Worm (Caenorhabditis elegans) whole organism, midembryonic: Measurements from ENCODE around the gene glb-14.
"Not testable (repeated sequence)": the region's sequence is repeated elsewhere in the genome, so short reads cannot be mapped to it uniquely, and the experiment has no call there.

Experiments
- T22C8.4 ChIP-seq: fragments of 200-800 bp; sonication (Bioruptor generic); IDR thresholded peaks from 2 replicates; pipeline ENCODE4 v1.3.6; 2022; ENCODE audit warnings: missing genetic modification characterization, missing compliant biosample characterization
- cog-1 ChIP-seq: sonication (generic microtip); optimal IDR thresholded peaks from 2 replicates; lab custom pipeline; 2016; ENCODE audit warnings: missing genetic modification characterization, missing compliant biosample characterization
- flt-1 ChIP-seq: fragments of 200-800 bp; sonication (Bioruptor generic); IDR thresholded peaks from 2 replicates; pipeline ENCODE4 v1.3.6; 2022; ENCODE audit warnings: missing genetic modification characterization, missing compliant biosample characterization
- klf-2 ChIP-seq: fragments of 200-800 bp; sonication (Bioruptor generic); conservative IDR thresholded peaks from 2 replicates; pipeline ENCODE4 v1.3.6; 2022; ENCODE audit warnings: missing genetic modification reagents, missing genetic modification characterization, missing compliant biosample characterization
- med-1 ChIP-seq: sonication (generic microtip); optimal IDR thresholded peaks from 2 replicates; lab custom pipeline; 2017; ENCODE audit warnings: missing genetic modification characterization, mild to moderate bottlenecking, missing compliant biosample characterization, antibody characterized with exemption, missing genetic modification reagents; ENCODE audit not compliant: insufficient read depth
- ref-1 ChIP-seq: fragments of 200-800 bp; sonication (Bioruptor generic); conservative IDR thresholded peaks from 2 replicates; pipeline ENCODE4 v1.3.6; 2022; ENCODE audit warnings: missing genetic modification reagents, missing genetic modification characterization, missing compliant biosample characterization
- tab-1 ChIP-seq: fragments of 200-800 bp; sonication (Bioruptor generic); IDR thresholded peaks from 2 replicates; pipeline ENCODE4 v1.3.6; 2022; ENCODE audit warnings: missing genetic modification characterization, missing compliant biosample characterization
- ztf-23 ChIP-seq: fragments of 200-800 bp; sonication (Bioruptor generic); IDR thresholded peaks from 2 replicates; pipeline ENCODE4 v1.3.6; 2022; ENCODE audit warnings: missing genetic modification reagents, missing genetic modification characterization, missing compliant biosample characterization
- ztf-29 ChIP-seq: fragments of 200-800 bp; sonication (Bioruptor generic); IDR thresholded peaks from 2 replicates; pipeline ENCODE4 v1.3.6; 2022; ENCODE audit warnings: missing genetic modification reagents, missing genetic modification characterization, missing compliant biosample characterization

glb-14 gene

ce11 chrV:15544898-15545297, at the start of gene glb-14:
Gene glb-14, minus strand, starts transcription at chrV:15544994.
- no peak for TF ChIP-seq T22C8.4 (GFP tag; lab: Robert Waterston, UW)
- no peak for TF ChIP-seq ref-1 (GFP tag; lab: Robert Waterston, UW)
- no peak for TF ChIP-seq ztf-29 (GFP tag; lab: Robert Waterston, UW)
- TF ChIP-seq cog-1 (tag; lab: Kevin White, UChicago): no peak
- no peak for TF ChIP-seq flt-1 (GFP tag; lab: Robert Waterston, UW)
- TF ChIP-seq klf-2 (GFP tag; lab: Robert Waterston, UW): no peak
- TF ChIP-seq med-1 (GFP tag; lab: Kevin White, UChicago): no peak
- TF ChIP-seq tab-1: no peak
- no peak for TF ChIP-seq ztf-23

- no peak for TF ChIP-seq cog-1 (tag; lab: Kevin White, UChicago)
- no peak for TF ChIP-seq ztf-29 (GFP tag; lab: Robert Waterston, UW)
- TF ChIP-seq T22C8.4 (GFP tag; lab: Robert Waterston, UW): no peak
- no peak for TF ChIP-seq ztf-23
- TF ChIP-seq ref-1 (GFP tag; lab: Robert Waterston, UW): no peak
These were observed 49.8 kb upstream of the glb-14 start, which contains the start of gene fbxa-139 for ce11 chrV:15594573-15594972. Gene fbxa-139, minus strand, starts transcription at chrV:15594673.

ce11 chrV:15590183-15590667, 45.4 kb upstream of the glb-14 start, which contains the start of gene F28F8.7:
Gene F28F8.7, minus strand, starts transcription at chrV:15590617.
- TF ChIP-seq T22C8.4 (GFP tag; lab: Robert Waterston, UW); tab-1; cog-1 (tag; lab: Kevin White, UChicago): not testable (repeated sequence)

ce11 chrV:15578386-15578785, 33.6 kb upstream of the glb-14 start, which contains the start of gene F28F8.9:
Gene F28F8.9, minus strand, starts transcription at chrV:15578673.
- TF ChIP-seq ztf-29 (GFP tag; lab: Robert Waterston, UW) (no peak), flt-1 (GFP tag; lab: Robert Waterston, UW) (no peak), med-1 (GFP tag; lab: Kevin White, UChicago) (no peak), cog-1 (tag; lab: Kevin White, UChicago) (no peak), ref-1 (GFP tag; lab: Robert Waterston, UW) (no peak)

- TF ChIP-seq cog-1 (tag; lab: Kevin White, UChicago) (no peak), ztf-29 (GFP tag; lab: Robert Waterston, UW) (no peak), flt-1 (GFP tag; lab: Robert Waterston, UW) (no peak), tab-1 (no peak), med-1 (GFP tag; lab: Kevin White, UChicago) (no peak), T22C8.4 (GFP tag; lab: Robert Waterston, UW) (no peak), ztf-23 (no peak), klf-2 (GFP tag; lab: Robert Waterston, UW) (no peak), ref-1 (GFP tag; lab: Robert Waterston, UW) (no peak)
These were observed 32.7 kb upstream of the glb-14 start, which contains the start of gene atx-3 for ce11 chrV:15577395-15577896. Gene atx-3, minus strand, starts transcription at chrV:15577445.

ce11 chrV:15575305-15575704, 30.5 kb upstream of the glb-14 start, which contains the start of gene mdt-28:
Gene mdt-28, minus strand, starts transcription at chrV:15575405.
- TF ChIP-seq T22C8.4 (GFP tag; lab: Robert Waterston, UW) (no peak), flt-1 (GFP tag; lab: Robert Waterston, UW) (no peak), cog-1 (tag; lab: Kevin White, UChicago) (no peak), ztf-23 (no peak), ztf-29 (GFP tag; lab: Robert Waterston, UW) (no peak), med-1 (GFP tag; lab: Kevin White, UChicago) (no peak), tab-1 (no peak), ref-1 (GFP tag; lab: Robert Waterston, UW) (no peak), klf-2 (GFP tag; lab: Robert Waterston, UW) (no peak)

- TF ChIP-seq ztf-29 (GFP tag; lab: Robert Waterston, UW) (no peak), klf-2 (GFP tag; lab: Robert Waterston, UW) (no peak), T22C8.4 (GFP tag; lab: Robert Waterston, UW) (no peak), cog-1 (tag; lab: Kevin White, UChicago) (no peak), tab-1 (no peak), flt-1 (GFP tag; lab: Robert Waterston, UW) (no peak), ztf-23 (no peak), med-1 (GFP tag; lab: Kevin White, UChicago) (no peak), ref-1 (GFP tag; lab: Robert Waterston, UW) (no peak)
These were observed 27.8 kb upstream of the glb-14 start, which contains the start of gene fbxa-94 for ce11 chrV:15572613-15573012. Gene fbxa-94, plus strand, starts transcription at chrV:15572913.

- TF ChIP-seq med-1 (GFP tag; lab: Kevin White, UChicago) (no peak), ref-1 (GFP tag; lab: Robert Waterston, UW) (no peak)
These were observed 26.3 kb upstream of the glb-14 start, which contains the start of gene fbxa-95 for ce11 chrV:15571006-15571526. Gene fbxa-95, plus strand, starts transcription at chrV:15571476.

- TF ChIP-seq klf-2 (GFP tag; lab: Robert Waterston, UW): no peak
- TF ChIP-seq ztf-29 (GFP tag; lab: Robert Waterston, UW): no peak
- TF ChIP-seq ref-1 (GFP tag; lab: Robert Waterston, UW): no peak
- no peak for TF ChIP-seq flt-1 (GFP tag; lab: Robert Waterston, UW)
- no peak for TF ChIP-seq tab-1
- no peak for TF ChIP-seq cog-1 (tag; lab: Kevin White, UChicago)
- TF ChIP-seq ztf-23: no peak
- no peak for TF ChIP-seq med-1 (GFP tag; lab: Kevin White, UChicago)
- no peak for TF ChIP-seq T22C8.4 (GFP tag; lab: Robert Waterston, UW)
These were observed 25.1 kb upstream of the glb-14 start, which contains the start of gene lsm-5 for ce11 chrV:15569702-15570430. Gene lsm-5, plus strand, starts transcription at chrV:15570380.
